Worm (Caenorhabditis elegans) whole organism, midembryonic: ENCODE measurements around the gene catp-6.
"Not testable (repeated sequence)": the region's sequence is repeated elsewhere in the genome, so short reads cannot be mapped to it uniquely, and the experiment has no call there.

ENCODE experiments used
- klf-2 ChIP-seq: fragments of 200-800 bp; sonication (Bioruptor generic); conservative IDR thresholded peaks from 2 replicates; pipeline ENCODE4 v1.3.6; 2022; ENCODE audit warnings: missing genetic modification reagents, missing genetic modification characterization, missing compliant biosample characterization
- med-1 ChIP-seq: sonication (generic microtip); optimal IDR thresholded peaks from 2 replicates; lab custom pipeline; 2017; ENCODE audit warnings: missing genetic modification characterization, mild to moderate bottlenecking, missing compliant biosample characterization, antibody characterized with exemption, missing genetic modification reagents; ENCODE audit not compliant: insufficient read depth
- ztf-29 ChIP-seq: fragments of 200-800 bp; sonication (Bioruptor generic); IDR thresholded peaks from 2 replicates; pipeline ENCODE4 v1.3.6; 2022; ENCODE audit warnings: missing genetic modification reagents, missing genetic modification characterization, missing compliant biosample characterization

The catp-6 gene

DNA sequence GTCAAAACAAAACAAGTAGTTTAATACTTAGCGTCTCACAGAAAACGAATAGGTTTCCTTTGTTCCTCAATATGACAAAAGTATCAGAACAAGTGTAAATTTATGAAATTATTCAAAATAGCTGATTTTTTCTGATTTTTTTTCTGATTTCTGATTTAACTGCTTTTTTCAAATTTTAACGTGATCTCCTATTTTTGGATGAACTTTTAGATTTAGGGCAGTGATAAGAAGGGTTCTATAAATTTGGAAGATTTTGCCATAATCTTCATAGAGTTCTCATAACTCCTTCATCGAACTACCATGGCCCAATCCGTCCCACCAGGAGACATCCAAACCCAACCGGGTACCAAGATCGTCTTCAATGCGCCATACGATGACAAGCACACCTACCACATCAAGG, 54.6 kb downstream of the catp-6 start, which contains the start of gene msp-78:
Gene msp-78, plus strand, starts transcription at position 301 of the 400 bp plus-strand sequence.
- not testable (repeated sequence) for TF ChIP-seq ztf-29, klf-2, med-1
